Worm (Caenorhabditis elegans) whole organism, L4 larva: ENCODE data around the gene gpx-6.

Experiments
- F10B5.3 ChIP-seq: sonication (generic microtip); optimal IDR thresholded peaks from 2 replicates; lab custom pipeline; 2016; ENCODE audit warnings: mild to moderate bottlenecking, missing genetic modification characterization, missing compliant biosample characterization
- F26F4.8 ChIP-seq: fragments of 200-800 bp; sonication (Bioruptor generic); conservative IDR thresholded peaks from 2 replicates; pipeline ENCODE4 v1.3.6; 2022; ENCODE audit warnings: missing genetic modification characterization, missing compliant biosample characterization
- F37D6.2 ChIP-seq: sonication (generic microtip); optimal IDR thresholded peaks from 2 replicates; lab custom pipeline; 2016; ENCODE audit warnings: mild to moderate bottlenecking, missing genetic modification characterization, missing compliant biosample characterization
- F44E2.7 ChIP-seq: fragments of 200-800 bp; sonication (Bioruptor generic); IDR thresholded peaks from 2 replicates; pipeline ENCODE4 v2.1.2; 2022; ENCODE audit warnings: missing genetic modification characterization, missing compliant biosample characterization
- F49E8.2 ChIP-seq: sonication (generic microtip); optimal IDR thresholded peaks from 2 replicates; lab custom pipeline; 2016; ENCODE audit warnings: missing compliant biosample characterization, mild to moderate bottlenecking, missing genetic modification characterization, borderline replicate concordance
- R02D3.7 ChIP-seq: fragments of 150-350 bp; sonication (generic microtip); optimal IDR thresholded peaks from 3 replicates; lab custom pipeline; 2014; ENCODE audit warnings: missing biosample characterization, missing genetic modification characterization
- Y105C5A.15 ChIP-seq: fragments of 200-800 bp; sonication (Bioruptor generic); IDR thresholded peaks from 2 replicates; pipeline ENCODE4 v1.3.6; 2022; ENCODE audit warnings: missing genetic modification characterization, missing compliant biosample characterization
- Y5F2A.4 ChIP-seq: fragments of 200-800 bp; sonication (Bioruptor generic); optimal IDR thresholded peaks from 2 replicates; lab custom pipeline; 2018; ENCODE audit warnings: mild to moderate bottlenecking, missing genetic modification characterization, missing compliant biosample characterization
- aha-1 ChIP-seq: fragments of 150-350 bp; peaks from one replicate; lab custom pipeline; 2014; ENCODE audit warnings: missing biosample characterization, missing genetic modification characterization
- attf-4 ChIP-seq: sonication (generic microtip); optimal IDR thresholded peaks from 3 replicates; lab custom pipeline; 2017; ENCODE audit warnings: missing biosample characterization, missing genetic modification characterization
- ceh-28 ChIP-seq: fragments of 150-350 bp; optimal IDR thresholded peaks from 2 replicates; lab custom pipeline; 2014; ENCODE audit warnings: missing biosample characterization, missing genetic modification reagents, missing genetic modification characterization
- ceh-82 ChIP-seq: sonication (generic microtip); optimal IDR thresholded peaks from 2 replicates; lab custom pipeline; 2017; ENCODE audit warnings: missing biosample characterization, missing genetic modification characterization
- ctbp-1 ChIP-seq: fragments of 200-800 bp; sonication (Bioruptor generic); IDR thresholded peaks from 2 replicates; pipeline ENCODE4 v1.3.6; 2022; ENCODE audit warnings: missing genetic modification reagents, missing genetic modification characterization, missing compliant biosample characterization
- daf-12 ChIP-seq: fragments of 150-350 bp; optimal IDR thresholded peaks from 2 replicates; lab custom pipeline; 2014; ENCODE audit warnings: missing biosample characterization, missing genetic modification reagents, missing genetic modification characterization
- daf-19 ChIP-seq: fragments of 200-800 bp; sonication (Bioruptor generic); conservative IDR thresholded peaks from 2 replicates; pipeline ENCODE4 v1.3.6; 2022; ENCODE audit warnings: missing genetic modification characterization, missing compliant biosample characterization
- dpl-1 ChIP-seq: fragments of 150-350 bp; optimal IDR thresholded peaks from 2 replicates; lab custom pipeline; 2014; ENCODE audit warnings: missing biosample characterization, missing genetic modification reagents, missing genetic modification characterization
- duxl-1 ChIP-seq: sonication (generic microtip); optimal IDR thresholded peaks from 2 replicates; lab custom pipeline; 2016; ENCODE audit warnings: mild to moderate bottlenecking, missing genetic modification characterization, moderate library complexity, missing compliant biosample characterization; ENCODE audit not compliant: poor library complexity
- hif-1 ChIP-seq, 2 experiments: sonication (generic microtip); optimal IDR thresholded peaks; 2 replicates each; lab custom pipeline; 2016 to 2017; ENCODE audit warnings: missing compliant biosample characterization in 2 of 2, missing genetic modification characterization in 2 of 2, missing genetic modification reagents in 2 of 2, missing genotype in 2 of 2, mild to moderate bottlenecking in 1 of 2
- hlh-11 ChIP-seq: fragments of 200-800 bp; sonication (Bioruptor generic); optimal IDR thresholded peaks from 2 replicates; lab custom pipeline; 2018; ENCODE audit warnings: mild to moderate bottlenecking, missing genetic modification characterization, missing compliant biosample characterization
- lin-13 ChIP-seq: fragments of 150-350 bp; optimal IDR thresholded peaks from 2 replicates; lab custom pipeline; 2014; ENCODE audit warnings: missing biosample characterization, missing genetic modification reagents, missing genetic modification characterization
- lin-38 ChIP-seq: fragments of 200-800 bp; sonication (Bioruptor generic); IDR thresholded peaks from 2 replicates; pipeline ENCODE4 v1.3.6; 2022; ENCODE audit warnings: missing genetic modification reagents, missing genetic modification characterization, missing compliant biosample characterization
- lsy-2 ChIP-seq, 2 experiments: fragments of 150-350 bp in 1 of 2; sonication (generic microtip) in 1 of 2; optimal IDR thresholded peaks; 2 replicates each; lab custom pipeline; 2014 to 2017; ENCODE audit warnings: missing biosample characterization in 2 of 2, missing genetic modification characterization in 2 of 2
- madf-5 ChIP-seq, 2 experiments: fragments of 200-800 bp; sonication (Bioruptor generic); IDR thresholded peaks; 2 replicates each; pipeline ENCODE4 v1.3.6; 2022; ENCODE audit warnings: missing compliant biosample characterization in 2 of 2, missing genetic modification characterization in 2 of 2
- mdl-1 ChIP-seq, 2 experiments: fragments of 150-350 bp in 1 of 2; sonication (generic microtip) in 1 of 2; optimal IDR thresholded peaks; 2 replicates each; lab custom pipeline; 2014 to 2017; ENCODE audit warnings: missing biosample characterization in 2 of 2, missing genetic modification characterization in 2 of 2
- mdt-29 ChIP-seq: fragments of 200-800 bp; sonication (Bioruptor generic); IDR thresholded peaks from 2 replicates; pipeline ENCODE4 v1.3.6; 2022; ENCODE audit warnings: missing genetic modification reagents, missing genetic modification characterization, missing compliant biosample characterization
- mxl-2 ChIP-seq: fragments of 200-800 bp; sonication (Bioruptor generic); conservative IDR thresholded peaks from 2 replicates; pipeline ENCODE4 v1.3.6; 2022; ENCODE audit warnings: missing genetic modification reagents, missing genetic modification characterization, missing compliant biosample characterization
- nhr-11 ChIP-seq: fragments of 150-350 bp; optimal IDR thresholded peaks from 2 replicates; lab custom pipeline; 2014; ENCODE audit warnings: missing biosample characterization, missing genetic modification characterization
- nhr-25 ChIP-seq: sonication (generic microtip); optimal IDR thresholded peaks from 2 replicates; lab custom pipeline; 2017; ENCODE audit warnings: missing genetic modification characterization, mild to moderate bottlenecking, missing compliant biosample characterization, antibody characterized with exemption, moderate library complexity, borderline replicate concordance; ENCODE audit not compliant: insufficient read depth
- nhr-28 ChIP-seq: fragments of 150-350 bp; optimal IDR thresholded peaks from 2 replicates; lab custom pipeline; 2014; ENCODE audit warnings: missing biosample characterization, missing genetic modification characterization
- nhr-41 ChIP-seq: fragments of 200-800 bp; sonication (Bioruptor generic); IDR thresholded peaks from 2 replicates; pipeline ENCODE4 v1.3.6; 2022; ENCODE audit warnings: missing genetic modification reagents, missing genetic modification characterization, missing compliant biosample characterization
- nhr-48 ChIP-seq: sonication (generic microtip); optimal IDR thresholded peaks from 2 replicates; lab custom pipeline; 2016; ENCODE audit warnings: mild to moderate bottlenecking, missing genetic modification characterization, missing compliant biosample characterization
- nhr-6 ChIP-seq: fragments of 150-350 bp; optimal IDR thresholded peaks from 2 replicates; lab custom pipeline; 2014; ENCODE audit warnings: missing biosample characterization, missing genetic modification characterization
- nhr-76 ChIP-seq: fragments of 150-350 bp; optimal IDR thresholded peaks from 2 replicates; lab custom pipeline; 2014; ENCODE audit warnings: missing biosample characterization, missing genetic modification characterization
- pha-4 ChIP-seq, 2 experiments: fragments of 150-350 bp in 1 of 2; fragments of 200-800 bp in 1 of 2; sonication (Bioruptor generic) in 1 of 2; IDR thresholded peaks in 1 of 2; optimal IDR thresholded peaks in 1 of 2; 2 replicates each; pipeline versions ENCODE4 v1.3.6 to Lab custom; 2014 to 2022; ENCODE audit warnings: missing genetic modification characterization in 2 of 2, missing genetic modification reagents in 2 of 2, missing biosample characterization in 1 of 2, missing compliant biosample characterization in 1 of 2
- php-3 ChIP-seq: fragments of 200-800 bp; sonication (Bioruptor generic); IDR thresholded peaks from 2 replicates; pipeline ENCODE4 v1.3.6; 2022; ENCODE audit warnings: missing genetic modification reagents, missing genetic modification characterization, missing compliant biosample characterization
- pqm-1 ChIP-seq: sonication (generic microtip); optimal IDR thresholded peaks from 2 replicates; lab custom pipeline; 2017; ENCODE audit warnings: missing biosample characterization, missing genetic modification characterization
- rbr-2 ChIP-seq: sonication (generic microtip); optimal IDR thresholded peaks from 2 replicates; lab custom pipeline; 2016; ENCODE audit warnings: missing genotype, missing genetic modification characterization, missing compliant biosample characterization
- snpc-4 ChIP-seq: fragments of 150-350 bp; optimal IDR thresholded peaks from 2 replicates; lab custom pipeline; 2014; ENCODE audit warnings: missing biosample characterization, missing genetic modification characterization
- tag-97 ChIP-seq: fragments of 200-800 bp; sonication (Bioruptor generic); IDR thresholded peaks from 2 replicates; pipeline ENCODE4 v1.3.6; 2022; ENCODE audit warnings: missing genetic modification characterization, missing compliant biosample characterization
- unc-62 ChIP-seq, 3 experiments: fragments of 150-350 bp in 1 of 3; sonication (generic microtip); optimal IDR thresholded peaks in 2 of 3; peaks in 1 of 3; 1 replicate in 1 of 3; 2 replicates in 2 of 3; lab custom pipeline; 2014 to 2017; ENCODE audit warnings: missing biosample characterization in 3 of 3, missing genetic modification characterization in 3 of 3, missing genetic modification reagents in 3 of 3, missing genotype in 1 of 3
- zip-2 ChIP-seq: fragments of 150-350 bp; optimal IDR thresholded peaks from 2 replicates; lab custom pipeline; 2014; ENCODE audit warnings: missing biosample characterization, missing genetic modification characterization

gpx-6 gene

ce11 chrIV:8174792-8175191 lies 47.2 kb upstream of the gpx-6 start (continued):
- no peak for TF ChIP-seq tag-97 (GFP tag; lab: Robert Waterston, UW)
- no peak for TF ChIP-seq snpc-4 (tag; lab: Kevin White, UChicago)
- TF ChIP-seq pqm-1 (tag; lab: Kevin White, UChicago) = peak; percentile 90
- TF ChIP-seq nhr-76 (tag; lab: Kevin White, UChicago) = no peak
- TF ChIP-seq mxl-2 (GFP tag; lab: Robert Waterston, UW) = no peak
- TF ChIP-seq F26F4.8 (GFP tag; lab: Robert Waterston, UW) = no peak
- no peak for TF ChIP-seq lin-38 (GFP tag; lab: Robert Waterston, UW)
- TF ChIP-seq Y105C5A.15 (GFP tag; lab: Robert Waterston, UW) = no peak
- TF ChIP-seq mdt-29 (GFP tag; lab: Robert Waterston, UW) = no peak
- TF ChIP-seq F44E2.7 = no peak
- TF ChIP-seq nhr-6 (tag; lab: Kevin White, UChicago) = no peak
- TF ChIP-seq Y5F2A.4 (GFP tag; lab: Kevin White, UChicago) = no peak
- TF ChIP-seq dpl-1 (GFP tag; lab: Kevin White, UChicago) = no peak
- no peak for TF ChIP-seq hif-1 (tag; optimal IDR thresholded peaks at IDR 0.05; lab: Kevin White, UChicago)
- no peak for TF ChIP-seq ctbp-1 (GFP tag; lab: Robert Waterston, UW)
- no peak for TF ChIP-seq lsy-2 (tag; optimal IDR thresholded peaks at IDR 0.05; lab: Kevin White, UChicago)
- TF ChIP-seq rbr-2 = no peak
- peak; percentile 30 for TF ChIP-seq nhr-48 (tag; lab: Kevin White, UChicago)
- no peak for TF ChIP-seq R02D3.7 (tag; lab: Kevin White, UChicago)
- TF ChIP-seq ceh-82 = no peak
- no peak for TF ChIP-seq ceh-28
- no peak for TF ChIP-seq F10B5.3 (tag; lab: Kevin White, UChicago)
- 0 out of 2 replicates have a peak, but pooled peaks have one; percentile 36 for TF ChIP-seq nhr-41 (GFP tag; lab: Robert Waterston, UW)
- TF ChIP-seq madf-5 (GFP tag; IDR thresholded peaks at IDR 0.05; lab: Robert Waterston, UW) = no peak
- no peak for TF ChIP-seq nhr-11 (tag; lab: Kevin White, UChicago)
- TF ChIP-seq nhr-25 (tag; lab: Kevin White, UChicago) = no peak
- TF ChIP-seq F49E8.2 (tag; lab: Kevin White, UChicago) = no peak
- no peak for TF ChIP-seq php-3 (GFP tag; lab: Robert Waterston, UW)
- no peak for TF ChIP-seq pha-4 (GFP tag; IDR thresholded peaks at IDR 0.05; lab: Robert Waterston, UW)
- no peak for TF ChIP-seq pha-4 (tag; optimal IDR thresholded peaks at IDR 0.05; lab: Kevin White, UChicago)
- TF ChIP-seq daf-19 (GFP tag; lab: Robert Waterston, UW) = no peak
- peak; percentile 67 for TF ChIP-seq nhr-28
- TF ChIP-seq daf-12 = no peak
- no peak for TF ChIP-seq aha-1
- TF ChIP-seq F37D6.2 (tag; lab: Kevin White, UChicago) = no peak
- no peak for TF ChIP-seq zip-2 (tag; lab: Kevin White, UChicago)
- peak in 1 of 2 experiments; percentile 37 for TF ChIP-seq mdl-1 (tag; optimal IDR thresholded peaks at IDR 0.05; lab: Kevin White, UChicago)
- TF ChIP-seq lin-13 (GFP tag; lab: Kevin White, UChicago) = no peak
- no peak for TF ChIP-seq duxl-1 (tag; lab: Kevin White, UChicago)
- peak; percentile 45 for TF ChIP-seq hlh-11
- TF ChIP-seq, all 104 proteins: peak for 13

ce11 chrIV:8175686-8176532 lies 46.1 kb upstream of the gpx-6 start, which contains the start of gene pct-1:
Gene pct-1, plus strand, starts transcription at chrIV:8176482.
- peak; percentile 2 for TF ChIP-seq aha-1
- TF ChIP-seq attf-4 (tag; lab: Kevin White, UChicago) = no peak
- peak in 1 of 2 experiments; percentile 82 for TF ChIP-seq unc-62 (GFP tag; optimal IDR thresholded peaks at IDR 0.05 in 1 of 2; lab: Kevin White, UChicago)
- TF ChIP-seq unc-62 (tag; optimal IDR thresholded peaks at IDR 0.05; lab: Kevin White, UChicago) = no peak
